Worm (Caenorhabditis elegans) whole organism, L3 larva: ENCODE data around the gene srz-56.

ENCODE experiments used
- R02D3.7 ChIP-seq: fragments of 150-350 bp; optimal IDR thresholded peaks from 2 replicates; lab custom pipeline; 2014; ENCODE audit warnings: missing biosample characterization, missing genetic modification characterization
- ZK546.5 ChIP-seq: sonication (generic microtip); optimal IDR thresholded peaks from 2 replicates; lab custom pipeline; 2017; ENCODE audit warnings: missing biosample characterization, missing genetic modification characterization
- elt-1 ChIP-seq: fragments of 150-350 bp; optimal IDR thresholded peaks from 2 replicates; lab custom pipeline; 2014; ENCODE audit warnings: missing biosample characterization, missing genetic modification characterization
- fkh-10 ChIP-seq: sonication (generic microtip); optimal IDR thresholded peaks from 2 replicates; lab custom pipeline; 2017; ENCODE audit warnings: missing biosample characterization, missing genetic modification reagents, missing genetic modification characterization
- nhr-11 ChIP-seq: fragments of 150-350 bp; optimal IDR thresholded peaks from 2 replicates; lab custom pipeline; 2014; ENCODE audit warnings: missing biosample characterization, missing genetic modification characterization
- nhr-77 ChIP-seq: fragments of 150-350 bp; optimal IDR thresholded peaks from 2 replicates; lab custom pipeline; 2014; ENCODE audit warnings: missing biosample characterization, missing genetic modification characterization
- skn-1 ChIP-seq: fragments of 150-350 bp; optimal IDR thresholded peaks from 2 replicates; lab custom pipeline; 2014; ENCODE audit warnings: missing biosample characterization, missing genetic modification characterization
- tbx-2 ChIP-seq: sonication (generic microtip); optimal IDR thresholded peaks from 2 replicates; lab custom pipeline; 2016; ENCODE audit warnings: mild to moderate bottlenecking, missing genetic modification characterization, missing compliant biosample characterization
- unc-39 ChIP-seq: sonication (generic microtip); optimal IDR thresholded peaks from 4 replicates; lab custom pipeline; 2017; ENCODE audit warnings: missing biosample characterization, missing genetic modification characterization
- unc-62 ChIP-seq: fragments of 150-350 bp; sonication (generic microtip); optimal IDR thresholded peaks from 4 replicates; lab custom pipeline; 2014; ENCODE audit warnings: missing biosample characterization, missing genetic modification reagents, missing genetic modification characterization

- no peak for TF ChIP-seq R02D3.7 (tag; lab: Kevin White, UChicago)
- TF ChIP-seq skn-1: no peak
- TF ChIP-seq ZK546.5: no peak
- no peak for TF ChIP-seq nhr-11 (tag; lab: Kevin White, UChicago)
- no peak for TF ChIP-seq tbx-2
- TF ChIP-seq elt-1 (tag; lab: Kevin White, UChicago): no peak
- TF ChIP-seq nhr-77 (tag; lab: Kevin White, UChicago): no peak
- TF ChIP-seq unc-39 (tag; lab: Kevin White, UChicago): no peak
- TF ChIP-seq fkh-10 (GFP tag; lab: Kevin White, UChicago): no peak
- TF ChIP-seq unc-62 (GFP tag; lab: Kevin White, UChicago): no peak
These were observed 7.2 kb upstream of the srz-56 start for ce11 chrIII:2233399-2233798.
